Fruit fly (Drosophila melanogaster): ENCODE data around the gene Doc1.

Gene Doc1

DNA sequence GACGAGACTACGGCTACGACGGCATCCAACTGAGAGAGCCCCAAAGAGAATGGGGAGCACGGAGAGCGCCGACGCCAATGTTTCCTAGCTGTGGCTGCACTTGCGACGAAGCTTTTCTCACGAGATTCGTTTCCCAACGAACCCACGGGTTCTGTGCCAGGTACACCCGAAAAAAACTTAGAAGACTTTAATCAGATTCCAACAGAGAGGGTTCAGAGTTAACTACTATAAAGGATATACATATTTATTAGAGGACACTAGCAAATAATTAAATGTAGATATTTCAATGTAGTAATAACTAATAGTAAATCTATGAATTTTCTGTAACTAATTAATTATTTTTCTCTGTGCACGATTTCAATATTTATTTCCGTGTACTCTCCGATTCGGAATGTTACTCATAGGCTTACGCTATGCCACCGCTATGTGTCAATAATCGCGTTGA lies 24.8 kb downstream of the Doc1 start, which contains the start of gene Argk1:
Gene Argk1 (minus strand): TSS at position 31 of the 445 bp plus-strand sequence.
- TF ChIP-seq noc (tag; optimal IDR thresholded peaks at IDR 0.05), result peak; percentile 91

DNA sequence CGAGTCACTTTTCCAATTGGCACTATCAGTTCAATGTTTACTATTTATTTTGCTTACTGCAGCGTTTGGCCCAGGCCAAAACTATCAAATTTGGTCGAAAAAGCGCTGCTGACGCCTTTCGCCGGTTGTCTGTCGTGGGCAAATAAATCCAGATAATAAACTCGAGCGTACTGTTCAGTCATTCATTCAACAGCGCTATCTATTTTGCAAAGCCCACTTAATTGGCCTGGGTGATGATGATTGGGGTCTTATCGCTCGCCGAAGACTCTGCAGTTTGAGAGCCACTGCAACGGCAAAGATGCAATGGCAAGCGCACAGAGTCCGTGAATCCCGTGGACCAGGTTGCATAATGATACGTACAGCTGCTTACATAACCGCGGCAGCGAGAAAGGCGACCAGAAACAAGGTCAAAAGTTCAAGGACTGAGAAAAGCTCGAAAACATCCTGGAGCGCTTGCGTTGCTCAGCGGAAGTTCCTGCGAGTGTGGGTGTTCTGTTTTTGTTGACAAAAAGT lies 25.4 kb downstream of the Doc1 start:
- TF ChIP-seq noc (tag; optimal IDR thresholded peaks at IDR 0.05), result peak; percentile 40

DNA sequence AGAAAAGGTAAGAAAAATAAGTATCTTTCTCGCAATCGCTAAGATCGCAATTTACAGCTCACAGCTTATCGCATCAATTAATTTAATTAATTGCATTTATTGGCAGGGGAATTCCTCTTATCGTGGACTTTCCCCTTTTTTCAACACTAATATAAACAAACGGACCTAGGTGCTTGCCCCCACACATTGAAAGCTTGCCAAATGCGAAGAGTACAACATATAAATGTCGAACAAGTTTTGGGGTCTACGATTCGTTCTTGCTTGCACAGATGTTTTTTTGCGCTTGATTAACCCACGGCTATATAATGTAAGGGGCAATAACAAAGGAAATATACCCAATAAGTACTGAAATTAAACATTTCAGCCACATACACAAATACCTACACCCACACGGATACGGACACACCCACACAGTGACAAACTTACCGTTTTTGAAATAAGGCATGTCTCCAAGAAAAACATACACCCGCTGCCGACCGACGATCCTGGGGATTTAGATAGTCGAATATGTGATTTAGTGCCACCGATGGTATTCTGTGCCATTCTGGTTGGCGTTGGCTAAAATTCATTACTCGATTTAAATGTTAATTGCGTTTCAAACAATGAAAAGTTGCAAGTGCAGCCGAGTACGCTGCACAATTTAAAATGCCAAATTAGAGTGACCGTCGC lies 31.0 kb downstream of the Doc1 start:
- no peak for TF ChIP-seq noc (tag; optimal IDR thresholded peaks at IDR 0.05)

DNA sequence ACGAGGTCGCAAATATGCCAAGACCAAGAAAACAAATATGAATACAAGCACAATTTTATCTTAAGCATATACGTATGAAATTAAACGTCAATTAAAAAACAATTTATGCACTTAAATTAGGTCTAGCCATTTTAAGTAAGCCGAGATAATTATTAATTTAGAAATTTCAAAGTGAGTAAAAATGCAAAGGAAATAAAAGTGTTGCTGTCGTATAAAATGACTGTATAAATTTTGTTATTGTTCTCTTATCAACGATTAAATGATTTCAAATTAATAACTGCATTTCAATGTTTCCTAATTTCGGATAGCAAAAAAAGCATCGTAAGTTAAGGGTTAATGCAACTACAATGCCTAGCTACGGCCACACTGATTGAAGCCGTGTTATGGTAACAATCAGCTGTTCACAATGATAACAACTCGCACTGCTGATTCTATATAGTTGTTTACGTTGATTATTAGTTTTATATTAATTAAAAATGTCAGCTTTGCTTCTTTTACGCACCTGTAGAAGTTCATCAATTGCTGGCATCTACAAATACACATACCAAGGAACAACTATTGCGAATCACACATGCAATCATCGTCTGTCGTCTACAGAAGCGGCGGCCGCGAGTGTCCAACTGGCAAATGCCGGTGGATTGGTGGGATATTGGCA lies 31.7 kb downstream of the Doc1 start, which contains the start of the genes CG4911 and CG4942:
Gene CG4911 (minus strand): TSS at position 1 of the 655 bp plus-strand sequence.
Gene CG4942 (plus strand): TSS at position 375 of the 655 bp plus-strand sequence.
- TF ChIP-seq noc (tag; optimal IDR thresholded peaks at IDR 0.05), result peak; percentile 51

DNA sequence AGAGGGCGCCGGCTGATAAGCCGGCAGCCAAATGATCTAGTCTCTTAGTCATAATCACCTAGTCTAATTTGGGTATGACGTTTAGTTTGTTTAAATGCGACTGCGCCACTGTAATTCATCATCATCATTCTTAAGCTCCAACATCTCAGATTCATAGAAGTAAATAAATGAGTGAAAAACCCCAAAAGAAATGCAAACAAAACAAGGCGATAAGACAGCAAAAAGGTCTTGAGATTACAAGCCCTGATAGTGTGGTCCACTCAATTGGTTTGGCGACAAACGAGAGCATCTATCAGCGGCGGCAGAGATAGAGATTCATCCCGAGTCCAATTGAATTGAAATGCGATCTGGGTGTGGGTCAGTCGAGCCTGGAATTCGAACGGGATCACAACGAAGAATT lies 33.1 kb downstream of the Doc1 start, which contains the start of gene teq:
Gene teq (plus strand): TSS at position 359 of the 400 bp plus-strand sequence.
- TF ChIP-seq noc (tag; optimal IDR thresholded peaks at IDR 0.05), result no peak

DNA sequence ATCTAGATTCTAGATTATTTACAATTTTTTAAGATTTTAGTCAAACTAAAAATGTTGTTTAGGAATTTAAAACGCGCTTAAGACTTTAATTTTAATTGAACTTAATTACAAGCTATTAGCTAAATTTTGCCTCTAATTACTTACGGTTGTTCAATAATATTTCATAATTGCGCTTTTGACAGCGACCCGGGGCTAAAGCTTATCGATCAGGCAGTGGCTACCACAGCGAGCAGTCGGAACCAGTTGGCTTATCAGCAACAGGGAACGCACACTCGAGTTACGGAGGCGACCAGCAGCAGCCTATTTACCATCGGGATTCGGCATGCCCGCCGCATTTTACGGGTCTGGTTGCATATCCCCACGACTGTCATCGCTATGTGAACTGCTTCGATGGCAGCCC lies 33.7 kb downstream of the Doc1 start:
- TF ChIP-seq noc (tag; optimal IDR thresholded peaks at IDR 0.05), result peak; percentile 43

DNA sequence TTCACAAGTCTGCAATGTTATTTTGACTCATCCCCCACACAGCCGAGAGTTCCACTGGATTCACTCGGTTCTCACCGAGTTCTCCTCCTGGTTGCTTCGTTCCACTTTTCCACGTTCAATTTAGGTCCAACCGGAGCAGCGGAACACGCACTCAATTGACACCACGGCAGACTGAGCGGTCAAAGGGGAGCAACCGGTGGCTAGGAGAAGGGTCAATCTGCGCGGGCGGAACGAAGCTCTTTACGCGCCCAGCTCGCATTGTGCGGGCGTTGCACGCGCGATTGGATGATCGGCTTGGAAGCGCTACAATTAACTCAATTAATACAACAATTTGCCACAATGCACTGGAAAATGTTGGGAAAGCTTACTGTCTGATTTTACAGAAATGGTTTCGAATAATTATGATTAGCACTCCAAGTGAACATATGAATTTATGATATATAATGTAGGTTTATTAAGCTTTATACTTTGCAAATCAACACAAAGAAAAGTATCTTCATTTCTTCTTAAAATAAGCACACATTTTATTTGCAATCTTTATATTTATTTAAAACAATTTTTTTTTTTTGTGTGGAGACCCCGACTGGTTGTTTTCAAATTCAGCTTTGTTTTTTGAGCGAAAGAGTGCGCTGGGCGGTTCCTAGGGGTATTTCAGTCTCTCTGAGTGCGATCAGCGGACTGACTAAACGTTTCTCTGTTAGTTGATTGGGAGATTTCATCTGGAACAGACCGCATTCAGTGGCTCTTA lies 51.4 kb downstream of the Doc1 start, which contains the start of gene CG32032:
Gene CG32032 (plus strand): TSS at position 698 of the 748 bp plus-strand sequence.
- TF ChIP-seq noc (tag; optimal IDR thresholded peaks at IDR 0.05), result no peak

All from whole organism, larva.